Worm (Caenorhabditis elegans) whole organism, early embryonic: ENCODE measurements around the gene C25G6.3.

ENCODE experiments used
- aly-1 ChIP-seq: sonication (generic microtip); optimal IDR thresholded peaks from 2 replicates; lab custom pipeline; 2016; ENCODE audit warnings: missing genetic modification characterization, missing compliant biosample characterization
- ama-1 ChIP-seq: fragments of 150-350 bp; optimal IDR thresholded peaks from 2 replicates; lab custom pipeline; 2014
- ceh-13 ChIP-seq: fragments of 200-800 bp; sonication (Bioruptor generic); optimal IDR thresholded peaks from 2 replicates; lab custom pipeline; 2018; ENCODE audit warnings: mild to moderate bottlenecking, missing genetic modification characterization, missing compliant biosample characterization
- ceh-36 ChIP-seq: sonication (generic microtip); optimal IDR thresholded peaks from 2 replicates; lab custom pipeline; 2016; ENCODE audit warnings: missing genetic modification characterization, inconsistent platforms, missing compliant biosample characterization
- flt-1 ChIP-seq: fragments of 200-800 bp; sonication (Bioruptor generic); IDR thresholded peaks from 2 replicates; pipeline ENCODE4 v1.3.6; 2022; ENCODE audit warnings: missing genetic modification characterization, missing compliant biosample characterization
- hmbx-1 ChIP-seq: sonication (generic microtip); optimal IDR thresholded peaks from 2 replicates; lab custom pipeline; 2016; ENCODE audit warnings: mild to moderate bottlenecking, missing genetic modification characterization, missing compliant biosample characterization
- hmg-4 ChIP-seq: fragments of 200-800 bp; sonication (Bioruptor generic); optimal IDR thresholded peaks from 2 replicates; lab custom pipeline; 2018; ENCODE audit warnings: mild to moderate bottlenecking, missing genetic modification characterization, missing compliant biosample characterization
- hnd-1 ChIP-seq: sonication (generic microtip); optimal IDR thresholded peaks from 2 replicates; lab custom pipeline; 2016; ENCODE audit warnings: missing genetic modification characterization, missing compliant biosample characterization
- scrt-1 ChIP-seq: fragments of 200-800 bp; sonication (Bioruptor generic); IDR thresholded peaks from 2 replicates; pipeline ENCODE4 v1.3.6; 2022; ENCODE audit warnings: missing genetic modification characterization, missing compliant biosample characterization
- sea-1 ChIP-seq: fragments of 200-800 bp; sonication (Bioruptor generic); conservative IDR thresholded peaks from 2 replicates; pipeline ENCODE4 v1.3.6; 2022; ENCODE audit warnings: missing genetic modification characterization, missing compliant biosample characterization
- tbx-11 ChIP-seq: fragments of 200-800 bp; sonication (Bioruptor generic); IDR thresholded peaks from 2 replicates; pipeline ENCODE4 v1.3.6; 2022; ENCODE audit warnings: missing genetic modification characterization, missing compliant biosample characterization
- tra-4 ChIP-seq: sonication (generic microtip); optimal IDR thresholded peaks from 2 replicates; lab custom pipeline; 2017; ENCODE audit warnings: missing genetic modification characterization, missing compliant biosample characterization

DNA sequence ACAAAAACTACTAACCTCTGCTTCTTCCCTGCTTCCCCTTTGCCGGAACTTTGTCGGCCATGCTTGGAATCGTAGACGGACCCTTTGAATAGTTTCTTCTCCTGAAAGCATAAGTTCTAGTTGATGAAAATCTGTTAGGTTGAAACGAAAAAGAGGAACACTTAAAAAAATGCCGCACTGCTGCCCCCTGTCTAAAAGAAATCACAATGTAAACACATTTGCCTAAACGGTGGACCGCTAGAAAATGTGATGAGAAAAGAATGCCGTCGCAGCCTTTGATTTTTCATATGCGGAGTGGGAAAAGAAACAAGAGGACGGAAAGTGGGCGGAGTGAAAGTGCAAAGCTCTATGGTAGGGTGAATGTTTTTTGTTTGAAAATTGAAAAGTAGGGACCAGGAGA lies 32.7 kb downstream of the C25G6.3 start, which contains the start of gene T13G4.7:
- TF ChIP-seq hmg-4 (GFP tag; lab: Kevin White, UChicago) (no peak), scrt-1 (GFP tag; lab: Robert Waterston, UW) (no peak), ceh-36 (no peak), flt-1 (GFP tag; lab: Robert Waterston, UW) (no peak), hnd-1 (tag; lab: Kevin White, UChicago) (no peak), ama-1 (lab: Kevin White, UChicago) (no peak), sea-1 (GFP tag; lab: Robert Waterston, UW) (no peak), hmbx-1 (no peak), tbx-11 (GFP tag; lab: Robert Waterston, UW) (no peak), ceh-13 (GFP tag; lab: Kevin White, UChicago) (no peak), tra-4 (tag; lab: Kevin White, UChicago) (no peak), aly-1 (tag; lab: Kevin White, UChicago) (no peak)
